Worm (Caenorhabditis elegans) whole organism, L4/young adult: ENCODE data around the gene rbm-26.

Experiments
- W03F9.2 ChIP-seq: fragments of 150-350 bp; optimal IDR thresholded peaks from 2 replicates; lab custom pipeline; 2014; ENCODE audit warnings: missing biosample characterization, missing genetic modification characterization
- dao-5 ChIP-seq: sonication (generic microtip); optimal IDR thresholded peaks from 2 replicates; lab custom pipeline; 2016; ENCODE audit warnings: missing genotype, missing genetic modification characterization, moderate library complexity, missing compliant biosample characterization
- him-1 ChIP-seq: sonication (generic microtip); optimal IDR thresholded peaks from 2 replicates; lab custom pipeline; 2016; ENCODE audit warnings: missing genotype, missing genetic modification reagents, missing genetic modification characterization, missing compliant biosample characterization

ce11 chrIII:5763988-5764387, 52.6 kb downstream of the rbm-26 start:
- TF ChIP-seq him-1 (tag; lab: Kevin White, UChicago) (no peak), W03F9.2 (no peak), dao-5 (tag; lab: Kevin White, UChicago) (no peak)
